Worm (Caenorhabditis elegans) whole organism, L3 larva: ENCODE measurements around the gene coa-4.
A peak's percentile ranks its signal among the peaks of the same experiment; 100 is the strongest.

Experiments
- ceh-82 ChIP-seq: fragments of 150-350 bp; optimal IDR thresholded peaks from 2 replicates; lab custom pipeline; 2014; ENCODE audit warnings: missing biosample characterization, missing genetic modification characterization
- egl-27 ChIP-seq: sonication (generic microtip); optimal IDR thresholded peaks from 4 replicates; lab custom pipeline; 2017; ENCODE audit warnings: missing biosample characterization, missing genetic modification reagents, missing genetic modification characterization
- elt-1 ChIP-seq: fragments of 150-350 bp; optimal IDR thresholded peaks from 2 replicates; lab custom pipeline; 2014; ENCODE audit warnings: missing biosample characterization, missing genetic modification characterization
- eor-1 ChIP-seq, 2 experiments: fragments of 150-350 bp; optimal IDR thresholded peaks; 2 replicates each; lab custom pipeline; 2014 to 2018; ENCODE audit warnings: missing biosample characterization in 2 of 2, missing genetic modification characterization in 2 of 2
- fos-1 ChIP-seq: fragments of 150-350 bp; optimal IDR thresholded peaks from 2 replicates; lab custom pipeline; 2014; ENCODE audit warnings: missing biosample characterization, missing genetic modification characterization
- lin-39 ChIP-seq: fragments of 150-350 bp; optimal IDR thresholded peaks from 2 replicates; lab custom pipeline; 2018; ENCODE audit warnings: missing biosample characterization, missing genetic modification reagents, missing genetic modification characterization
- snpc-4 ChIP-seq: fragments of 150-350 bp; optimal IDR thresholded peaks from 2 replicates; lab custom pipeline; 2014; ENCODE audit warnings: missing biosample characterization, missing genetic modification characterization
- unc-39 ChIP-seq: sonication (generic microtip); optimal IDR thresholded peaks from 4 replicates; lab custom pipeline; 2017; ENCODE audit warnings: missing biosample characterization, missing genetic modification characterization
- unc-62 ChIP-seq: fragments of 150-350 bp; sonication (generic microtip); optimal IDR thresholded peaks from 4 replicates; lab custom pipeline; 2014; ENCODE audit warnings: missing biosample characterization, missing genetic modification reagents, missing genetic modification characterization
- ztf-11 ChIP-seq: fragments of 150-350 bp; optimal IDR thresholded peaks from 2 replicates; lab custom pipeline; 2014; ENCODE audit warnings: missing biosample characterization, missing genetic modification characterization
- ztf-4 ChIP-seq: fragments of 150-350 bp; optimal IDR thresholded peaks from 2 replicates; lab custom pipeline; 2014; ENCODE audit warnings: missing biosample characterization, missing genetic modification characterization

DNA sequence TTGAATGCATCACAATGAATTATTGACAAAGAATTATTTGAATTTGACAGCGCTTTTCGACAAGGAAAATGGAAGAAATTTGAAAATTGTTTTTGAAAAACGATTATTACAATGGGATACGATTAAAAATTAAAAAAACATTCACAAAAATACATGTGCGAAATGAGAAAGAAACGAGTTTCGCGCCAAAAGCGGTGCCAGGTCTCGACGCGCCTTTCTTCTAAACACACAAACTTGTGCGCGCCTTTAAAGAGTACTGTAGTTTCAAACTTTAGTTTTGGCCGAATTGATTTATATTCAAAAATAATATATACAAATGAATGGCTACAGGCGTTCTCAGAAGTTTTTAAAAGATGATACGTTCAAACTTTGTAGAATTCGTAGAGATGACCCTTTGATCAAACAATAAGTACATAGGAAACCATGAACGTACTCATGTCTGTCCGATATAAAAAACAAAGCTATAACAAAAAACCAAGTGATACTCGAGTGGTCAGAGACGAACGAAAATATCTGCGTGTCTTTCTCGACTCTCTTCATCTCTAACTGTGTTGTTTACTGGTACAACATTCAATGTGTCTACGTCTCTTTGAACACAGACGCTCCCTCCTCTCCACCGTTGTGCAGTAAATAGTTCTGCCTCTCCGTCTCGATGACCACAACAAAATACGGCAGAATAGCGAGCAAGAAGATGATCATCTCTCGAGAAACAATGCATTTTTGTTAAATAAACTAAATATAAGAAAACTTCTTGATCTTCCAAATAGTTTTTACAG lies 32.6 kb upstream of the coa-4 start:
- TF ChIP-seq elt-1 (tag; lab: Kevin White, UChicago) = no peak
- no peak for TF ChIP-seq lin-39 (tag; lab: Kevin White, UChicago)
- TF ChIP-seq unc-62 (GFP tag; lab: Kevin White, UChicago) = no peak
- TF ChIP-seq ztf-4 (tag; lab: Kevin White, UChicago) = no peak
- no peak for TF ChIP-seq fos-1 (tag; lab: Kevin White, UChicago)
- TF ChIP-seq ztf-11 = no peak
- TF ChIP-seq unc-39 (tag; lab: Kevin White, UChicago) = no peak
- TF ChIP-seq snpc-4 (tag; lab: Kevin White, UChicago) = peak; percentile 21
- TF ChIP-seq ceh-82 (tag; lab: Kevin White, UChicago) = no peak
- TF ChIP-seq egl-27 (tag; lab: Kevin White, UChicago) = no peak
- no peak for TF ChIP-seq eor-1 (tag; optimal IDR thresholded peaks at IDR 0.05; lab: Kevin White, UChicago)
